Worm (Caenorhabditis elegans) whole organism, late embryonic: ENCODE measurements around the gene F31E9.6.

Experiments
- ceh-14 ChIP-seq: sonication (generic microtip); optimal IDR thresholded peaks from 2 replicates; lab custom pipeline; 2016; ENCODE audit warnings: missing genotype, missing genetic modification characterization, missing compliant biosample characterization
- hlh-13 ChIP-seq: fragments of 200-800 bp; sonication (Bioruptor generic); optimal IDR thresholded peaks from 2 replicates; lab custom pipeline; 2018; ENCODE audit warnings: mild to moderate bottlenecking, missing genetic modification characterization, missing compliant biosample characterization
- hlh-8 ChIP-seq: sonication (generic microtip); optimal IDR thresholded peaks from 2 replicates; lab custom pipeline; 2016; ENCODE audit warnings: missing genotype, missing genetic modification characterization, missing compliant biosample characterization

DNA sequence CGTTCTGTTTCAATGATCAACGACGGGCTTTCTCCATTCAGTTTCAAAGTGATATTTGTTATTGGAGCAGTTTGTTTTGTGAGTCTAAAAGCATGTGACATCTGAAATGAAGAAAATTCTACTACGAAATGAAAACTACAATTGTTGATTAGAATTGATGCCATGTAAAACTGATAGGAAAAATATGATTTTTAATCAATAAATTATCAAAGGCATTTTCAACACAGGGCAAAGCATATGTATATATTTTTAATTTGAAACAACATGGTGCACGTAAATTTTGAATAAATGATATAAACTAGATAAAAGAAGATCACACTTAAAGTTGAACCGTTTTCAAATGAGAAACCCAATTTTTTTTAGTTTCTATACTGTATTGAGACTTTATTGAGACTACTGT lies 13.6 kb downstream of the F31E9.6 start, which contains the start of gene K10G4.5:
- TF ChIP-seq hlh-8 (tag; lab: Kevin White, UChicago) (no peak), ceh-14 (tag; lab: Kevin White, UChicago) (no peak), hlh-13 (no peak)
